Worm (Caenorhabditis elegans) whole organism, L4 larva: ENCODE results near the gene fbxc-39.

Source experiments
- ceh-62 ChIP-seq: sonication (generic microtip); optimal IDR thresholded peaks from 2 replicates; lab custom pipeline; 2017; ENCODE audit warnings: missing biosample characterization, missing genetic modification characterization
- dpl-1 ChIP-seq: fragments of 150-350 bp; optimal IDR thresholded peaks from 2 replicates; lab custom pipeline; 2014; ENCODE audit warnings: missing biosample characterization, missing genetic modification reagents, missing genetic modification characterization
- fkh-10 ChIP-seq: fragments of 150-350 bp; optimal IDR thresholded peaks from 2 replicates; lab custom pipeline; 2014; ENCODE audit warnings: missing biosample characterization, missing genetic modification reagents, missing genetic modification characterization
- hlh-30 ChIP-seq: sonication (generic microtip); optimal IDR thresholded peaks from 2 replicates; lab custom pipeline; 2017; ENCODE audit warnings: antibody characterized with exemption, mild to moderate bottlenecking, missing genetic modification characterization, missing compliant biosample characterization; ENCODE audit not compliant: insufficient read depth
- lin-39 ChIP-seq: fragments of 150-350 bp; optimal IDR thresholded peaks from 2 replicates; lab custom pipeline; 2014; ENCODE audit warnings: missing biosample characterization, missing genetic modification reagents, missing genetic modification characterization
- nhr-237 ChIP-seq: sonication (generic microtip); optimal IDR thresholded peaks from 2 replicates; lab custom pipeline; 2017; ENCODE audit warnings: missing biosample characterization, missing genetic modification characterization
- nhr-28 ChIP-seq: fragments of 150-350 bp; optimal IDR thresholded peaks from 2 replicates; lab custom pipeline; 2014; ENCODE audit warnings: missing biosample characterization, missing genetic modification characterization

ce11 chrII:960218-960617 is 28.3 kb upstream of the fbxc-39 start, which contains the start of the genes C32B5.18 and C32B5.7:
- TF ChIP-seq nhr-28 (tag; lab: Kevin White, UChicago): no peak
- TF ChIP-seq nhr-237 (tag; lab: Kevin White, UChicago): no peak
- TF ChIP-seq fkh-10 (GFP tag; lab: Kevin White, UChicago): no peak
- no peak for TF ChIP-seq dpl-1 (GFP tag; lab: Kevin White, UChicago)
- TF ChIP-seq lin-39: no peak
- TF ChIP-seq ceh-62 (tag; lab: Kevin White, UChicago): no peak
- no peak for TF ChIP-seq hlh-30
